Worm (Caenorhabditis elegans): Measurements from ENCODE around the gene C27D8.4.

C27D8.4 gene

DNA sequence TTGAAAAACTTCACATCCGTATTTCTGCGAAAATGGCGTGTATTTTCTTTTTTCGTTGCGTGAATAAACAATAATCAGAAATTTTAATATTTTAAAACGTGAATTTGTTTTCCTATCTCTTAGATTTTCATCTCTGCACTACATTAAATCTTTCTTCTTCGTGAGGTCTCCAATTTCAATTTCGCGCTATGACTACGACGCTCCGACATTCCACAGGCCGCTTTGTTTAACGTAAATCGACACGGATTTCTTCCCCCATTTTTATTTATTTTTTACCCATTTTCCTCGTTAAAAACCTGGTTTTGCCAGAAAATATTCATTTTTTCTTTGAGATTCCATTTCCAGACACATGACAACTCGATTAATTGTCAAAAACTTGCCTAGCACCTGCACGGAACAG lies 20.7 kb downstream of the C27D8.4 start, which contains the start of the genes T23F6.3 and rbd-1 (continued):
- peak; percentile 98 for TF ChIP-seq lin-54 (GFP tag; optimal IDR thresholded peaks at IDR 0.05)
- peak; percentile 52 for TF ChIP-seq F33H1.4 (GFP tag; IDR thresholded peaks at IDR 0.05)
- TF ChIP-seq attf-3 (GFP tag; conservative IDR thresholded peaks at IDR 0.05): peak; percentile 100
- no peak for TF ChIP-seq hsf-1 (GFP tag; IDR thresholded peaks at IDR 0.05)
- TF ChIP-seq madf-10 (tag; optimal IDR thresholded peaks at IDR 0.05): peak; percentile 55
- TF ChIP-seq F23B12.7 (tag; optimal IDR thresholded peaks at IDR 0.05; ENCODE audit: insufficient read depth): peak; percentile 74
- no peak for TF ChIP-seq ztf-28 (GFP tag; IDR thresholded peaks at IDR 0.05)
- TF ChIP-seq F49E8.2 (tag; optimal IDR thresholded peaks at IDR 0.05; ENCODE audit: insufficient read depth): peak; percentile 47
- no peak for TF ChIP-seq somi-1 (GFP tag; optimal IDR thresholded peaks at IDR 0.05)
- no peak for TF ChIP-seq unc-62 (GFP tag; optimal IDR thresholded peaks at IDR 0.05)
- TF ChIP-seq nfyb-1 (GFP tag; IDR thresholded peaks at IDR 0.05): peak; percentile 74
- no peak for TF ChIP-seq snpc-3.4 (tag; optimal IDR thresholded peaks at IDR 0.05)
- peak; percentile 37 for TF ChIP-seq tbp1 (GFP tag; optimal IDR thresholded peaks at IDR 0.05)
- peak; percentile 46 for TF ChIP-seq hmg-1.2 (GFP tag; IDR thresholded peaks at IDR 0.05)
- no peak for TF ChIP-seq akir-1 (GFP tag; optimal IDR thresholded peaks at IDR 0.05)
- TF ChIP-seq atf-7 (tag; optimal IDR thresholded peaks at IDR 0.05): no peak
- no peak for TF ChIP-seq B0019.2 (GFP tag; conservative IDR thresholded peaks at IDR 0.05)
- peak; percentile 72 for TF ChIP-seq K12H6.12 (tag; optimal IDR thresholded peaks at IDR 0.05)
- TF ChIP-seq him-1 (tag; optimal IDR thresholded peaks at IDR 0.05): peak; percentile 29
- no peak for TF ChIP-seq bed-1 (GFP tag; IDR thresholded peaks at IDR 0.05)
- peak; percentile 15 for TF ChIP-seq tlf-1 (GFP tag; optimal IDR thresholded peaks at IDR 0.05)
- TF ChIP-seq attf-6 (GFP tag; IDR thresholded peaks at IDR 0.05): 0 out of 2 replicates have a peak, but pooled peaks have one; percentile 52
- TF ChIP-seq hlh-12 (tag; optimal IDR thresholded peaks at IDR 0.05): no peak
- peak; percentile 71 for TF ChIP-seq ceh-27 (GFP tag; optimal IDR thresholded peaks at IDR 0.05)
- TF ChIP-seq efl-1 (GFP tag; optimal IDR thresholded peaks at IDR 0.05): peak; percentile 96
- TF ChIP-seq B0035.1 (tag; optimal IDR thresholded peaks at IDR 0.05): no peak
- TF ChIP-seq ZK185.1 (tag; optimal IDR thresholded peaks at IDR 0.05; ENCODE audit: poor library complexity, severe bottlenecking): peak; percentile 73
- TF ChIP-seq lin-40 (tag; optimal IDR thresholded peaks at IDR 0.05): peak; percentile 79
- peak; percentile 61 for TF ChIP-seq pha-4 (tag; optimal IDR thresholded peaks at IDR 0.05)
- no peak for TF ChIP-seq C17E4.6 (GFP tag; IDR thresholded peaks at IDR 0.05)
- peak; percentile 25; the same call in 1 of the 2 replicates for TF ChIP-seq madf-6 (GFP tag; IDR thresholded peaks at IDR 0.05)
- TF ChIP-seq Y53G8AR.9 (GFP tag; conservative IDR thresholded peaks at IDR 0.05): peak; percentile 40; the same call in 1 of the 2 replicates
- no peak for TF ChIP-seq snpc-1.3 (tag; optimal IDR thresholded peaks at IDR 0.05; ENCODE audit: insufficient read depth)

DNA sequence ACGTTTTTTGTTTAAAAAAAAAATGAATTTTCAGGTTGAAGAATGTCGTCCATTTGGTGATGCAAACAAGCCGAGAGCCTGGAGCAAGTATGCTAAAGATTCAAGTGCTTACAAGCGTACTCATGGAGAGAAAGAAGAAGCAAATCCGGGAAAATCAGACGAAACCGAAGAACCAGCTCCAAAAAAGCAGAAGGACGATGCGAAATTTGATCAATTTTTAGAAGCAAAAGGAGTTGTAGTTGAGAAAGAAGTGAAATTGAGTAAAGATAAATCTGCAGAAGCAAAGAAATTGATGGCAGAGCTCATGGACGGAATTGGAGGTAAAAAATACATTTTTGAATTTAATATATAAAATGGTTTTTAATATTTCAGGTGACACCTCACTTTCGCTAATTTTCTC lies 21.3 kb downstream of the C27D8.4 start:
- TF ChIP-seq dpff-1 (tag; optimal IDR thresholded peaks at IDR 0.05) (no peak), hlh-12 (tag; optimal IDR thresholded peaks at IDR 0.05) (no peak)

ce11 chrIV:12725925-12726324 lies 22.0 kb downstream of the C27D8.4 start:
- TF ChIP-seq pha-4 (tag; optimal IDR thresholded peaks at IDR 0.05) (no peak), attf-6 (GFP tag; IDR thresholded peaks at IDR 0.05) (no peak), bed-2 (GFP tag; IDR thresholded peaks at IDR 0.05) (no peak), lsl-1 (GFP tag; optimal IDR thresholded peaks at IDR 0.05) (no peak), nhr-90 (tag; optimal IDR thresholded peaks at IDR 0.05) (no peak), dpl-1 (GFP tag; optimal IDR thresholded peaks at IDR 0.05) (no peak), hmg-20 (GFP tag; IDR thresholded peaks at IDR 0.05) (no peak), lin-35 (GFP tag; optimal IDR thresholded peaks at IDR 0.05) (no peak), hrde-1 (tag; optimal IDR thresholded peaks at IDR 0.05; ENCODE audit: borderline replicate concordance) (no peak), nfya-1 (tag; optimal IDR thresholded peaks at IDR 0.05; ENCODE audit: borderline replicate concordance, insufficient read depth) (no peak)

Measured in whole organism, young adult.